Worm (Caenorhabditis elegans) whole organism, dauer: ENCODE measurements around the gene slcr-46.1.

Source experiments
- unc-62 ChIP-seq: sonication (generic microtip); optimal IDR thresholded peaks from 2 replicates; lab custom pipeline; 2017; ENCODE audit warnings: missing biosample characterization, missing genetic modification reagents, missing genetic modification characterization

Gene slcr-46.1

ce11 chrX:4662293-4662825 lies 30.2 kb downstream of the slcr-46.1 start:
- no peak for TF ChIP-seq unc-62 (GFP tag; lab: Kevin White, UChicago)

ce11 chrX:4662964-4663684 lies 31.0 kb downstream of the slcr-46.1 start:
- no peak for TF ChIP-seq unc-62 (GFP tag; lab: Kevin White, UChicago)

ce11 chrX:4664649-4665048 lies 32.5 kb downstream of the slcr-46.1 start:
- TF ChIP-seq unc-62 (GFP tag; lab: Kevin White, UChicago): no peak

ce11 chrX:4667788-4668187 lies 35.6 kb downstream of the slcr-46.1 start, which contains the start of gene mfsd-12:
TSS of gene mfsd-12 (plus strand) at chrX:4668088.
- no peak for TF ChIP-seq unc-62 (GFP tag; lab: Kevin White, UChicago)

ce11 chrX:4671837-4672236 lies 39.7 kb downstream of the slcr-46.1 start:
- TF ChIP-seq unc-62 (GFP tag; lab: Kevin White, UChicago): no peak

ce11 chrX:4673165-4673756 lies 41.1 kb downstream of the slcr-46.1 start, which contains the start of gene tmem-135:
TSS of gene tmem-135 (plus strand) at chrX:4673706.
- TF ChIP-seq unc-62 (GFP tag; lab: Kevin White, UChicago): no peak

ce11 chrX:4676702-4677101 lies 44.5 kb downstream of the slcr-46.1 start:
- TF ChIP-seq unc-62 (GFP tag; lab: Kevin White, UChicago): no peak

- TF ChIP-seq unc-62 (GFP tag; lab: Kevin White, UChicago): no peak
These were observed 45.9 kb downstream of the slcr-46.1 start, which contains the start of gene flp-11 for ce11 chrX:4678029-4678428. TSS of gene flp-11 (minus strand) at chrX:4678129.

ce11 chrX:4682616-4683015 lies 50.5 kb downstream of the slcr-46.1 start, which contains the start of gene K02G10.15:
TSS of gene K02G10.15 (minus strand) at chrX:4682716.
- no peak for TF ChIP-seq unc-62 (GFP tag; lab: Kevin White, UChicago)
